Fruit fly (Drosophila melanogaster) whole organism, wandering third instar larva: ENCODE measurements around the gene PH4alphaSG2.
A peak's percentile ranks its signal among the peaks of the same experiment; 100 is the strongest.

Experiments
- Abd-B ChIP-seq: fragments of >200 bp; optimal IDR thresholded peaks from 2 replicates; lab custom pipeline; 2017; ENCODE audit warnings: missing biosample characterization, missing genetic modification characterization
- CG32264 ChIP-seq: fragments of 200-800 bp; sonication (Bioruptor generic); optimal IDR thresholded peaks from 2 replicates; lab custom pipeline; 2016; ENCODE audit warnings: missing biosample characterization, missing genetic modification characterization
- CG9705 ChIP-seq: fragments of 200-800 bp; sonication (Bioruptor generic); optimal IDR thresholded peaks from 2 replicates; lab custom pipeline; 2018; ENCODE audit warnings: missing biosample characterization, mild to moderate bottlenecking, missing genetic modification characterization
- CrebA ChIP-seq: fragments of 200-800 bp; sonication (Bioruptor generic); optimal IDR thresholded peaks from 2 replicates; lab custom pipeline; 2016; ENCODE audit warnings: missing biosample characterization, mild to moderate bottlenecking, missing genetic modification characterization, borderline replicate concordance
- Dfd ChIP-seq: fragments of >200 bp; optimal IDR thresholded peaks from 2 replicates; lab custom pipeline; 2017; ENCODE audit warnings: missing biosample characterization, missing genetic modification characterization
- Dif ChIP-seq: fragments of 200-275, 200-300 bp; sonication (Bioruptor generic); optimal IDR thresholded peaks from 2 replicates; lab custom pipeline; 2018; ENCODE audit warnings: missing biosample characterization, missing genetic modification characterization; ENCODE audit not compliant: partially characterized antibody
- GATAd ChIP-seq: sonication (Bioruptor generic); optimal IDR thresholded peaks from 2 replicates; lab custom pipeline; 2016; ENCODE audit warnings: missing biosample characterization, missing genetic modification characterization
- HLH106 ChIP-seq: fragments of 200-800 bp; optimal IDR thresholded peaks from 3 replicates; lab custom pipeline; 2019; ENCODE audit warnings: missing biosample characterization, mild to moderate bottlenecking, missing genetic modification characterization, moderate library complexity
- Hr78 ChIP-seq: fragments of >200 bp; optimal IDR thresholded peaks from 2 replicates; lab custom pipeline; 2017; ENCODE audit warnings: missing biosample characterization, missing genetic modification characterization
- Hr83 ChIP-seq: fragments of 200-300 bp; sonication (Bioruptor generic); optimal IDR thresholded peaks from 2 replicates; lab custom pipeline; 2016; ENCODE audit warnings: missing biosample characterization, mild to moderate bottlenecking, missing genetic modification characterization, moderate library complexity; ENCODE audit not compliant: poor library complexity, severe bottlenecking
- Jra ChIP-seq: sonication (Bioruptor generic); optimal IDR thresholded peaks from 2 replicates; lab custom pipeline; 2016; ENCODE audit warnings: missing biosample characterization, missing genetic modification characterization
- Mio ChIP-seq: sonication (Bioruptor generic); optimal IDR thresholded peaks from 2 replicates; lab custom pipeline; 2016; ENCODE audit warnings: missing biosample characterization, missing genetic modification characterization
- Myc ChIP-seq: fragments of >200 bp; optimal IDR thresholded peaks from 2 replicates; lab custom pipeline; 2017
- N ChIP-seq: fragments of >200 bp; optimal IDR thresholded peaks from 2 replicates; lab custom pipeline; 2018; ENCODE audit warnings: missing biosample characterization, missing external identifiers, missing genetic modification characterization
- OdsH ChIP-seq: fragments of 200-800 bp; sonication (Bioruptor generic); optimal IDR thresholded peaks from 2 replicates; lab custom pipeline; 2016; ENCODE audit warnings: missing biosample characterization, mild to moderate bottlenecking, missing genetic modification characterization
- Rel ChIP-seq, 2 experiments: fragments of 200-800 bp; sonication (Bioruptor generic) in 1 of 2; optimal IDR thresholded peaks; 2 replicates in 1 of 2; 3 replicates in 1 of 2; lab custom pipeline; 2016 to 2019; ENCODE audit warnings: mild to moderate bottlenecking in 2 of 2, missing biosample characterization in 2 of 2, missing genetic modification characterization in 2 of 2, moderate library complexity in 1 of 2
- Sp1 ChIP-seq: fragments of 200-800 bp; sonication (Bioruptor generic); optimal IDR thresholded peaks from 3 replicates; lab custom pipeline; 2019; ENCODE audit warnings: missing biosample characterization, mild to moderate bottlenecking, missing genetic modification characterization, moderate library complexity
- Vsx2 ChIP-seq: fragments of 200-300, 225-300 bp; sonication (Bioruptor generic); optimal IDR thresholded peaks from 2 replicates; lab custom pipeline; 2018; ENCODE audit warnings: missing biosample characterization, missing genetic modification characterization; ENCODE audit not compliant: partially characterized antibody
- br ChIP-seq: fragments of 200-800 bp; sonication (Bioruptor generic); optimal IDR thresholded peaks from 2 replicates; lab custom pipeline; 2016; ENCODE audit warnings: missing biosample characterization, missing genetic modification characterization
- dmrt93B ChIP-seq: fragments of 200-800 bp; sonication (Bioruptor generic); optimal IDR thresholded peaks from 2 replicates; lab custom pipeline; 2018; ENCODE audit warnings: missing biosample characterization, mild to moderate bottlenecking, missing genetic modification characterization
- dsf ChIP-seq: sonication (Bioruptor generic); optimal IDR thresholded peaks from 2 replicates; lab custom pipeline; 2016; ENCODE audit warnings: missing biosample characterization, missing genetic modification characterization, borderline replicate concordance
- ey ChIP-seq: fragments of 200-800 bp; sonication (Bioruptor generic); optimal IDR thresholded peaks from 2 replicates; lab custom pipeline; 2016; ENCODE audit warnings: missing biosample characterization, missing genetic modification characterization
- foxo ChIP-seq, 2 experiments: fragments of 200-800 bp; sonication (Bioruptor generic); optimal IDR thresholded peaks; 2 replicates in 1 of 2; 3 replicates in 1 of 2; lab custom pipeline; 2016 to 2017; ENCODE audit warnings: missing biosample characterization in 2 of 2, missing genetic modification characterization in 2 of 2
- fru ChIP-seq: fragments of 200-800 bp; sonication (Bioruptor generic); optimal IDR thresholded peaks from 3 replicates; lab custom pipeline; 2016; ENCODE audit warnings: missing biosample characterization, mild to moderate bottlenecking, missing genetic modification characterization
- h ChIP-seq: fragments of 200-800 bp; sonication (Bioruptor generic); optimal IDR thresholded peaks from 3 replicates; lab custom pipeline; 2016; ENCODE audit warnings: missing biosample characterization, mild to moderate bottlenecking, missing genetic modification characterization
- jim ChIP-seq: fragments of 175-275, 200-325 bp; sonication (Bioruptor generic); optimal IDR thresholded peaks from 2 replicates; lab custom pipeline; 2016; ENCODE audit warnings: missing biosample characterization, mild to moderate bottlenecking, missing genetic modification characterization
- lola ChIP-seq: fragments of >200 bp; optimal IDR thresholded peaks from 2 replicates; lab custom pipeline; 2017; ENCODE audit warnings: missing biosample characterization, missing genetic modification characterization
- pan ChIP-seq: fragments of >200 bp; optimal IDR thresholded peaks from 2 replicates; lab custom pipeline; 2017
- psq ChIP-seq: fragments of 200-800 bp; sonication (Bioruptor generic); optimal IDR thresholded peaks from 3 replicates; lab custom pipeline; 2017; ENCODE audit warnings: missing biosample characterization, mild to moderate bottlenecking, missing genetic modification characterization, moderate library complexity
- rgr ChIP-seq: fragments of 200-800 bp; sonication (Bioruptor generic); optimal IDR thresholded peaks from 3 replicates; lab custom pipeline; 2016; ENCODE audit warnings: missing biosample characterization, mild to moderate bottlenecking, missing genetic modification characterization
- sage ChIP-seq: fragments of 200-800 bp; sonication (Bioruptor generic); optimal IDR thresholded peaks from 2 replicates; lab custom pipeline; 2016; ENCODE audit warnings: missing biosample characterization, mild to moderate bottlenecking, missing genetic modification characterization
- tai ChIP-seq: sonication (Bioruptor generic); optimal IDR thresholded peaks from 2 replicates; lab custom pipeline; 2016; ENCODE audit warnings: missing biosample characterization, missing genetic modification characterization
- woc ChIP-seq: sonication (Bioruptor generic); optimal IDR thresholded peaks from 2 replicates; lab custom pipeline; 2016; ENCODE audit warnings: missing biosample characterization, mild to moderate bottlenecking, missing genetic modification characterization

The PH4alphaSG2 gene

DNA sequence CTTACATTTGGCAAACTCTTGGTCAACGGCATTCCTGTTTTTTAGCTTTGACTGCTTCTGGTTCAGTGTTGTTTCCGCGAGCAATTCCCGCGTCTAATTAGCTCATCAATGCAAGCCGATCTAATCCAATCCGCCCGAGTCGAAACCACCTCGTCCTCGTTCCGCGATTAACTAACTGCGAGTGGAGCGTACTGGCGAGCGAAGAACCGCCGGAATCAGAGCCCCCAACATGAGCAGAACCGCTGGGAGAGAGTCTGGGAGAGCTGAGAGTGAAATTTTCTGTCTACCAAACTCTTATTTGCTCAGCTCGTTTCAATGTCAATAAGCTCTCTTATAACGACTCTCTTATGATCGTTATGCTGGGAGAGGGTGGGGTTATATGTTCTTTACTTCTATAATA lies 39.6 kb upstream of the PH4alphaSG2 start (continued):
- TF ChIP-seq tai (GFP tag; lab: Kevin White, UChicago) (peak; percentile 98), CG32264 (GFP tag; lab: Kevin White, UChicago) (no peak), N (no peak), Dif (GFP tag; lab: Kevin White, UChicago) (peak; percentile 98), Vsx2 (GFP tag; lab: Kevin White, UChicago) (peak; percentile 98), ey (GFP tag; lab: Kevin White, UChicago) (peak; percentile 47)

DNA sequence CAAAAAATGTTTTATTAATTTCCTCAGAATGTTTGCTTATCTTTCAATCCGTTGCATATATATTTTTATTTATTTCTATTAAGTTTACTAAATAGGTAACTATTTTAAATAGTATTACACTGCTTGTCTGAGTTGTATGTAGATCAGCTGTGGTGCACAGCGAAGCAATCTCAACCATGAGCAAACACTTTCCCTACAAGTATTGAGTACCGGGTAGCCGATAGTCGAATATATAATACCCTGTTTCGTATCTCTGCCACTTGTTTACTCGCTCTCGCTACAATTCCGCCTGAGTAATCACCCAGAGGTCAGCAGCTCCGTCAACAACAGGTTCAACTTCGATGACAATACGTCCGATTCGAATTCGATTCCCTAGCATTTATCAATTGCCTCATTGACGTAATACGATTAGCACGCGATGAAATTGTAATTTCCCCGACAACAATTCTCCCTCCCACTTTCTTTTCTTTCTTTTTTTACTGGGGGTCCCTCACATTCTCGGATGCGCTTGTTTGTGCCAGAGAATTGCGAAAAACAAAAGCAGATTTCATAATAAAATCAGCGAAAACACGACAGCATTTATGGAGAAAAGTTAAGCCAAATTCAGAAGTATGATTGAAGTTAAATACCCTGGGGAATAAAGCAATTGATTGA lies 39.1 kb upstream of the PH4alphaSG2 start:
- no peak for TF ChIP-seq Rel (GFP tag; optimal IDR thresholded peaks at IDR 0.05; lab: Kevin White, UChicago)
- peak; percentile 97 for TF ChIP-seq Rel (tag; optimal IDR thresholded peaks at IDR 0.05; lab: Kevin White, UChicago)
- TF ChIP-seq Jra, result no peak
- TF ChIP-seq, all 38 proteins: peak for 1

DNA sequence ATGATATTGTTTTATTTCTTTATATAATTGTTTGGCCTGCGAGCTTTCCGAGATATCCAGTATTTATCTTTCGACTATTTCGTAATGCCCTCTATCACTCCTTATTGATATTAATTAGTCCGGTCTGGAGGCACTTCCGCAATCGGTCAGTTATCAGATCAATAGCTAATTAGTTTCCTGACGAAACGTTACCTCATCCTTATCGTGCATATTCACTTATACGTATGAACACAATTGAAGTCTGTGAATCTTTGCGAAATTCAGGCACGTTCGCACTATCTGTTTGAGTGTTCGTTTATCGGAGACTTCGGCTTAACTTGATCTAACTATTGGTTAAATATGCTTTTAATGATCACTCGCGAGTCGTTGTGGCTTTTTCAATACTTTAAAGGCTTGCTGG lies 36.6 kb upstream of the PH4alphaSG2 start:
- no peak for TF ChIP-seq br (GFP tag; lab: Kevin White, UChicago)

DNA sequence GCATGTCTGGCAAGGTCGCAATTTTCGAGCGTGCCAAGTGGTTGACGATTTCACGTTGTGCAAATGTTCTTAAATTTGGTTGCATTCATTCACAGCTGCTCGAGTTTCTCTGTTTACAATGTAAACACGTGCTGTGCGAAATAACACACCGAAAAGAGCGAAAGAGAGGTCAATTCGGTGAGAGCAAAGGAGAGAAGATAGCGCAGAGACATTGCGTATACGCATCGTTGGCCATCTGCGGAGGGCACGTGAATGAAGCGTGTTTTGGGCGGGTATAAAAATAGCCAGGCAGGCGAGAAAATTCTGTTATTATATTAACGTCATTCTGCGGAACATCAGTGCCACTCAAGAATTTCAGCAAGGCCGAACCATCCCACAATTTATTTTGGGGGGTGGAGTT lies 35.4 kb upstream of the PH4alphaSG2 start:
- TF ChIP-seq GATAd (GFP tag; lab: Kevin White, UChicago), result no peak
- TF ChIP-seq br (GFP tag; lab: Kevin White, UChicago), result peak; percentile 19
- peak; percentile 99 for TF ChIP-seq Hr83
- TF ChIP-seq fru (GFP tag; lab: Kevin White, UChicago), result peak; percentile 60
- TF ChIP-seq Jra, result no peak
- TF ChIP-seq sage, result no peak
- TF ChIP-seq OdsH, result peak; percentile 34
- peak in 1 of 2 experiments; percentile 52 for TF ChIP-seq foxo (GFP tag; optimal IDR thresholded peaks at IDR 0.05; lab: Kevin White, UChicago)
- TF ChIP-seq rgr (GFP tag; lab: Kevin White, UChicago), result peak; percentile 59
- peak; percentile 45 for TF ChIP-seq jim
- no peak for TF ChIP-seq Dif (GFP tag; lab: Kevin White, UChicago)
- TF ChIP-seq Rel (GFP tag; optimal IDR thresholded peaks at IDR 0.05; lab: Kevin White, UChicago), result no peak
- TF ChIP-seq Rel (tag; optimal IDR thresholded peaks at IDR 0.05; lab: Kevin White, UChicago), result peak; percentile 8
- TF ChIP-seq HLH106 (tag; lab: Kevin White, UChicago), result peak; percentile 41
- TF ChIP-seq dmrt93B (GFP tag; lab: Kevin White, UChicago), result no peak
- TF ChIP-seq woc (GFP tag; lab: Kevin White, UChicago), result no peak
- peak; percentile 81 for TF ChIP-seq h (GFP tag; lab: Kevin White, UChicago)
- peak; percentile 39 for TF ChIP-seq CG32264 (GFP tag; lab: Kevin White, UChicago)

DNA sequence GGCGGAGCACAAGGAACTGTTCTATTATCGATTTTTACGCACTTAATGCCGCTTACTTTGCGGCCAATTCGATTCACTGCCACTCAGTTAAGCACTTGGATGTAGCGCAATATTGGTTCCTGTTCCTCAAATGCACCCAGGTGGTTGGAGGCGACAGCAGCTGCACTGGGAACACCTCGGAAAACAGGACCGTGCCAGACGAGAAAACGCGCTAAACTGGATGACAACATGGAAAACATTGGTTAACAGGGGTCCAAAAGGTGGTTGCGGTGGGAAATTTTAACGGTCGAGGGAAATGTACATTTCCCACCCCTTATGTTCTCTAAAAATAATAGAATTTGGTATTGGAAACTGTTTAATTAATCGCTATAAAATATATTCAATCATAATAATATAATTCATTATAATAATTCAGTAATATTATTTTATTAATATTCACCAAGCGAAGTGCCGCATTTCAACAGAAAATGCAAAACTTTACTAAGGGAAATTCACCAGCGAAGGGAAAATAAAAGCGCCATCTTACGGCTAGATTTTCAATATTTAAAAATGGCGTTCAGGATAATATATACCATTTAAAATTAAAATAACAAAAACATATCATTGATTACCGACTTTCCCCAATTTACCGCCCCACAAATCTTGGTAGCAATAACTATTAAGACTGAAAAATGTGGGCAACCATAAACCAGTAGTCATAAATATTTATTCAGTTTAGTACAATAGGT lies 33.9 kb upstream of the PH4alphaSG2 start, which contains the start of gene aralar1:
Gene aralar1 (minus strand): TSS at position 51 of the 728 bp plus-strand sequence.
- no peak for TF ChIP-seq Mio
- no peak for TF ChIP-seq h (GFP tag; lab: Kevin White, UChicago)
- TF ChIP-seq ey (GFP tag; lab: Kevin White, UChicago), result no peak
- TF ChIP-seq Sp1 (GFP tag; lab: Kevin White, UChicago), result no peak
- TF ChIP-seq br (GFP tag; lab: Kevin White, UChicago), result no peak
- no peak for TF ChIP-seq lola (GFP tag; lab: Kevin White, UChicago)
- TF ChIP-seq Abd-B (GFP tag; lab: Kevin White, UChicago), result no peak
- TF ChIP-seq sage, result no peak
- TF ChIP-seq psq (GFP tag; lab: Kevin White, UChicago), result no peak
- TF ChIP-seq Myc (lab: Kevin White, UChicago), result no peak
- TF ChIP-seq Hr78 (GFP tag; lab: Kevin White, UChicago), result no peak
- no peak for TF ChIP-seq Rel (GFP tag; optimal IDR thresholded peaks at IDR 0.05; lab: Kevin White, UChicago)
- TF ChIP-seq Rel (tag; optimal IDR thresholded peaks at IDR 0.05; lab: Kevin White, UChicago), result no peak
- TF ChIP-seq Dfd (GFP tag; lab: Kevin White, UChicago), result no peak
- no peak for TF ChIP-seq Hr83
- TF ChIP-seq dsf (GFP tag; lab: Kevin White, UChicago), result no peak
- TF ChIP-seq pan, result no peak
- TF ChIP-seq CG9705, result no peak
- TF ChIP-seq CrebA (GFP tag; lab: Kevin White, UChicago), result no peak
